Fruit fly (Drosophila melanogaster) whole organism, adult: ENCODE data around the gene CG32152.

Source experiments
- CG11617 ChIP-seq: fragments of 200-800 bp; sonication (Bioruptor generic); optimal IDR thresholded peaks from 2 replicates; lab custom pipeline; 2017; ENCODE audit warnings: mild to moderate bottlenecking, missing biosample characterization, missing genetic modification reagents, missing genetic modification characterization
- CG12768 ChIP-seq: fragments of 200-800 bp; sonication (Bioruptor generic); optimal IDR thresholded peaks from 2 replicates; lab custom pipeline; 2017; ENCODE audit warnings: missing biosample characterization, missing genetic modification characterization, mild to moderate bottlenecking, moderate library complexity, missing genetic modification reagents
- CG14711 ChIP-seq: fragments of 200-800 bp; sonication (Bioruptor generic); optimal IDR thresholded peaks from 2 replicates; lab custom pipeline; 2018; ENCODE audit warnings: missing biosample characterization, mild to moderate bottlenecking, missing genetic modification characterization, moderate library complexity
- CG1620 ChIP-seq: fragments of 200-800 bp; sonication (Bioruptor generic); optimal IDR thresholded peaks from 2 replicates; lab custom pipeline; 2016; ENCODE audit warnings: missing biosample characterization, missing genetic modification characterization
- CG33017 ChIP-seq: fragments of 200-800 bp; sonication (Bioruptor generic); optimal IDR thresholded peaks from 2 replicates; lab custom pipeline; 2018; ENCODE audit warnings: missing biosample characterization, mild to moderate bottlenecking, missing genetic modification characterization, moderate library complexity
- CG5204 ChIP-seq: fragments of 200-800 bp; sonication (Bioruptor generic); optimal IDR thresholded peaks from 2 replicates; lab custom pipeline; 2016; ENCODE audit warnings: missing biosample characterization, missing genetic modification characterization
- CG7045 ChIP-seq: fragments of 200-800 bp; sonication (Bioruptor generic); optimal IDR thresholded peaks from 2 replicates; lab custom pipeline; 2017; ENCODE audit warnings: missing biosample characterization, mild to moderate bottlenecking, missing genetic modification characterization
- CG7101 ChIP-seq: fragments of 200-800 bp; sonication (Bioruptor generic); optimal IDR thresholded peaks from 2 replicates; lab custom pipeline; 2018; ENCODE audit warnings: missing biosample characterization, mild to moderate bottlenecking, missing genetic modification characterization, moderate library complexity
- Clk ChIP-seq: fragments of 200-800 bp; sonication (Bioruptor generic); optimal IDR thresholded peaks from 2 replicates; lab custom pipeline; 2017; ENCODE audit warnings: missing biosample characterization, missing genetic modification characterization
- Crg-1 ChIP-seq: fragments of 200-800 bp; sonication (Bioruptor generic); optimal IDR thresholded peaks from 2 replicates; lab custom pipeline; 2016; ENCODE audit warnings: missing biosample characterization, missing genetic modification characterization
- Hr96 ChIP-seq: fragments of 200-800 bp; sonication (Bioruptor generic); optimal IDR thresholded peaks from 2 replicates; lab custom pipeline; 2016; ENCODE audit warnings: missing biosample characterization, missing genetic modification characterization
- Mnt ChIP-seq: fragments of 200-800 bp; sonication (Bioruptor generic); optimal IDR thresholded peaks from 2 replicates; lab custom pipeline; 2016; ENCODE audit warnings: missing biosample characterization, mild to moderate bottlenecking, missing genetic modification characterization
- bab1 ChIP-seq: fragments of 200-800 bp; sonication (Bioruptor generic); optimal IDR thresholded peaks from 3 replicates; lab custom pipeline; 2019; ENCODE audit warnings: missing biosample characterization, mild to moderate bottlenecking, missing genetic modification characterization, moderate library complexity
- cic ChIP-seq: fragments of 200-800 bp; sonication (Bioruptor generic); optimal IDR thresholded peaks from 2 replicates; lab custom pipeline; 2017; ENCODE audit warnings: missing biosample characterization, mild to moderate bottlenecking, missing genetic modification characterization, moderate library complexity
- cnc ChIP-seq, 2 experiments: fragments of >200 bp; optimal IDR thresholded peaks; 2 replicates each; lab custom pipeline; 2017
- kay ChIP-seq: fragments of 200-800 bp; sonication (Bioruptor generic); peaks from one replicate; lab custom pipeline; 2016; ENCODE audit warnings: missing biosample characterization, missing genetic modification characterization, borderline replicate concordance
- ovo ChIP-seq: fragments of 200-800 bp; sonication (Bioruptor generic); optimal IDR thresholded peaks from 2 replicates; lab custom pipeline; 2016; ENCODE audit warnings: missing biosample characterization, missing genetic modification characterization
- pad ChIP-seq: fragments of 200-800 bp; sonication (Bioruptor generic); optimal IDR thresholded peaks from 3 replicates; lab custom pipeline; 2017; ENCODE audit warnings: missing biosample characterization, missing genetic modification characterization, mild to moderate bottlenecking, moderate library complexity, missing genetic modification reagents
- tj ChIP-seq: fragments of 200-800 bp; sonication (Bioruptor generic); optimal IDR thresholded peaks from 3 replicates; lab custom pipeline; 2017; ENCODE audit warnings: missing biosample characterization, mild to moderate bottlenecking, missing genetic modification characterization, moderate library complexity
- toe ChIP-seq: fragments of 200-800 bp; sonication (Bioruptor generic); optimal IDR thresholded peaks from 2 replicates; lab custom pipeline; 2016; ENCODE audit warnings: missing biosample characterization, missing genetic modification characterization

CG32152 gene

dm6 chr3L:16128973-16129745 lies 14.7 kb downstream of the CG32152 start, which contains the start of gene SsRbeta:
TSS of gene SsRbeta (plus strand) at chr3L:16129617.
- TF ChIP-seq bab1 (peak; percentile 24), CG14711 (tag; lab: Kevin White, UChicago) (peak; percentile 88), CG7101 (tag; lab: Kevin White, UChicago) (peak; percentile 37), Hr96 (GFP tag; lab: Kevin White, UChicago) (no peak), tj (GFP tag; lab: Kevin White, UChicago) (no peak), Clk (GFP tag; lab: Kevin White, UChicago) (no peak), CG7045 (GFP tag; lab: Kevin White, UChicago) (no peak), Crg-1 (GFP tag; lab: Kevin White, UChicago) (peak; percentile 29), cic (peak; percentile 27), CG11617 (GFP tag; lab: Kevin White, UChicago) (peak; percentile 34), ovo (GFP tag; lab: Kevin White, UChicago) (peak; percentile 16), CG33017 (tag; lab: Kevin White, UChicago) (no peak), CG5204 (GFP tag; lab: Kevin White, UChicago) (no peak), Mnt (peak; percentile 48), CG1620 (GFP tag; lab: Kevin White, UChicago) (no peak), CG12768 (GFP tag; lab: Kevin White, UChicago) (no peak)

dm6 chr3L:16128481-16128972 lies 15.3 kb downstream of the CG32152 start, which contains the start of gene Pgm1:
TSS of gene Pgm1 (minus strand) at chr3L:16128531.
- TF ChIP-seq CG7045 (GFP tag; lab: Kevin White, UChicago): peak; percentile 86
- TF ChIP-seq CG33017 (tag; lab: Kevin White, UChicago): peak; percentile 88
- peak; percentile 90 for TF ChIP-seq toe (GFP tag; lab: Kevin White, UChicago)
- no peak for TF ChIP-seq CG5204 (GFP tag; lab: Kevin White, UChicago)
- TF ChIP-seq CG11617 (GFP tag; lab: Kevin White, UChicago): peak; percentile 90
- TF ChIP-seq CG7101 (tag; lab: Kevin White, UChicago): peak; percentile 79
- no peak for TF ChIP-seq kay
- TF ChIP-seq tj (GFP tag; lab: Kevin White, UChicago): peak; percentile 93
- TF ChIP-seq ovo (GFP tag; lab: Kevin White, UChicago): peak; percentile 32
- no peak for TF ChIP-seq cnc (optimal IDR thresholded peaks at IDR 0.05; lab: Kevin White, UChicago)
- TF ChIP-seq pad (GFP tag; lab: Kevin White, UChicago): peak; percentile 72
- TF ChIP-seq Clk (GFP tag; lab: Kevin White, UChicago): peak; percentile 71
- TF ChIP-seq bab1: peak; percentile 93
- TF ChIP-seq cic: peak; percentile 83
- TF ChIP-seq Mnt: peak; percentile 90
- peak; percentile 92 for TF ChIP-seq CG12768 (GFP tag; lab: Kevin White, UChicago)
- TF ChIP-seq Crg-1 (GFP tag; lab: Kevin White, UChicago): peak; percentile 76
- no peak for TF ChIP-seq CG14711 (tag; lab: Kevin White, UChicago)
- peak; percentile 89 for TF ChIP-seq CG1620 (GFP tag; lab: Kevin White, UChicago)
- TF ChIP-seq Hr96 (GFP tag; lab: Kevin White, UChicago): peak; percentile 93

DNA sequence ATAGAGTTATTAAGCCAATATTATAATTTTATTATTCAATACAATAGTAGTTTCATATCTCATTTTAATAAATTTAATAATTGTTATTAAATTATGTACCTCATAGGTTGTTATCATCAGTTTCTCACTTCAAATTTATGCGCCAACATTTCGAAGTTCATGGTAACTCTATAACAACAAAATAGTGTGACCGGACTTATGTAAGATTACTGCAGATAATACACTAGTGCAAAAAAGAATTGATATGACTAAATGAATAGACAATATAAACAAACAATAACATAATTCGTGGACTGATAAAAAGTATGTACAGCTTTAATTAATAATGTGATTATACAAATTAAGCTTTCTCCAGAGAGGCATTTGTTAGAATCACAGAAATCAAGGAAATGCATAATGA lies 22.0 kb downstream of the CG32152 start, which contains the start of gene Strump:
Gene Strump (plus strand): TSS at position 212 of the 400 bp plus-strand sequence.
- no peak for TF ChIP-seq toe (GFP tag; lab: Kevin White, UChicago)
- TF ChIP-seq kay: no peak
- TF ChIP-seq CG5204 (GFP tag; lab: Kevin White, UChicago): no peak
- TF ChIP-seq CG7101 (tag; lab: Kevin White, UChicago): peak; percentile 14
- TF ChIP-seq bab1: peak; percentile 54
- no peak for TF ChIP-seq ovo (GFP tag; lab: Kevin White, UChicago)
- TF ChIP-seq Mnt: no peak
- TF ChIP-seq Clk (GFP tag; lab: Kevin White, UChicago): no peak
- TF ChIP-seq CG12768 (GFP tag; lab: Kevin White, UChicago): no peak
- TF ChIP-seq Crg-1 (GFP tag; lab: Kevin White, UChicago): no peak
- TF ChIP-seq CG14711 (tag; lab: Kevin White, UChicago): peak; percentile 95
- no peak for TF ChIP-seq cnc (optimal IDR thresholded peaks at IDR 0.05; lab: Kevin White, UChicago)
- TF ChIP-seq CG1620 (GFP tag; lab: Kevin White, UChicago): no peak
- TF ChIP-seq CG7045 (GFP tag; lab: Kevin White, UChicago): no peak
- no peak for TF ChIP-seq tj (GFP tag; lab: Kevin White, UChicago)

- TF ChIP-seq CG5204 (GFP tag; lab: Kevin White, UChicago): no peak
- peak; percentile 65 for TF ChIP-seq pad (GFP tag; lab: Kevin White, UChicago)
- TF ChIP-seq kay: no peak
- peak; percentile 83 for TF ChIP-seq Clk (GFP tag; lab: Kevin White, UChicago)
- TF ChIP-seq Crg-1 (GFP tag; lab: Kevin White, UChicago): peak; percentile 83
- TF ChIP-seq cic: peak; percentile 88
- peak; percentile 79 for TF ChIP-seq CG33017 (tag; lab: Kevin White, UChicago)
- TF ChIP-seq ovo (GFP tag; lab: Kevin White, UChicago): peak; percentile 62
- TF ChIP-seq CG7045 (GFP tag; lab: Kevin White, UChicago): peak; percentile 88
- TF ChIP-seq CG14711 (tag; lab: Kevin White, UChicago): peak; percentile 83
- peak; percentile 89 for TF ChIP-seq bab1
- peak; percentile 91 for TF ChIP-seq tj (GFP tag; lab: Kevin White, UChicago)
- TF ChIP-seq Hr96 (GFP tag; lab: Kevin White, UChicago): no peak
- no peak for TF ChIP-seq toe (GFP tag; lab: Kevin White, UChicago)
- TF ChIP-seq Mnt: peak; percentile 97
- TF ChIP-seq cnc (optimal IDR thresholded peaks at IDR 0.05; lab: Kevin White, UChicago): no peak
- TF ChIP-seq CG1620 (GFP tag; lab: Kevin White, UChicago): peak; percentile 81
- peak; percentile 98 for TF ChIP-seq CG11617 (GFP tag; lab: Kevin White, UChicago)
- TF ChIP-seq CG12768 (GFP tag; lab: Kevin White, UChicago): peak; percentile 90
- TF ChIP-seq CG7101 (tag; lab: Kevin White, UChicago): peak; percentile 89
Observed at dm6 chr3L:16113607-16114337, 30.1 kb downstream of the CG32152 start.
